Worm (Caenorhabditis elegans) whole organism, L4/young adult: ENCODE measurements around the gene C53C11.1.

Source experiments
- W03F9.2 ChIP-seq: fragments of 150-350 bp; optimal IDR thresholded peaks from 2 replicates; lab custom pipeline; 2014; ENCODE audit warnings: missing biosample characterization, missing genetic modification characterization
- dao-5 ChIP-seq: sonication (generic microtip); optimal IDR thresholded peaks from 2 replicates; lab custom pipeline; 2016; ENCODE audit warnings: missing genotype, missing genetic modification characterization, moderate library complexity, missing compliant biosample characterization
- him-1 ChIP-seq: sonication (generic microtip); optimal IDR thresholded peaks from 2 replicates; lab custom pipeline; 2016; ENCODE audit warnings: missing genotype, missing genetic modification reagents, missing genetic modification characterization, missing compliant biosample characterization

Gene C53C11.1

DNA sequence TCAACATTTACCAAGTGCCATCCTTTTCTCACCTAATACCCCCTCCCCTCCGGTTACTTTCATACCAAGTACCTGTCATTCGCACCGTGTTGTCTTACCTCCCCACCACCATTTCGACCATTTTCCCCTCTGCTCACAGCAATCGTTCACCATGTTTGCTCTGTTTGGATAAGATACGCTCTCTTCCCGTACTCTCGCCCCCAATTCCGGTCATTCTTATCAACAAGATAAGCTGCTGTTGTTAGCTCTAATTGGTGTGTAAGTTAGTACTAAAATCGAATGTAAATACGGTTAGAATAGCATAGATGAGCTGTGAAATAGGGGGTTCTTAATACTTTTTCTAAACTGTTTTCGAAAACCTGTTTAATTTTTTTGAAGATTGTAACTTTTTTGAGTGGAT is 10.0 kb upstream of the C53C11.1 start:
- TF ChIP-seq W03F9.2 (tag; lab: Kevin White, UChicago) (no peak), dao-5 (tag; lab: Kevin White, UChicago) (no peak), him-1 (tag; lab: Kevin White, UChicago) (no peak)

- TF ChIP-seq W03F9.2 (tag; lab: Kevin White, UChicago) (no peak), dao-5 (tag; lab: Kevin White, UChicago) (no peak), him-1 (tag; lab: Kevin White, UChicago) (no peak)
Measured at ce11 chrX:17333752-17334151, 6.8 kb upstream of the C53C11.1 start, which contains the start of gene C53C11.5. Gene C53C11.5, plus strand, starts transcription at chrX:17334052.

- TF ChIP-seq him-1 (tag; lab: Kevin White, UChicago) (no peak), W03F9.2 (tag; lab: Kevin White, UChicago) (no peak), dao-5 (tag; lab: Kevin White, UChicago) (no peak)
Measured at ce11 chrX:17336354-17336753, 4.2 kb upstream of the C53C11.1 start, which contains the start of gene C53C11.2. Gene C53C11.2, plus strand, starts transcription at chrX:17336637.

ce11 chrX:17338944-17339343 is 1.6 kb upstream of the C53C11.1 start:
- no peak for TF ChIP-seq him-1 (tag; lab: Kevin White, UChicago)
- TF ChIP-seq dao-5 (tag; lab: Kevin White, UChicago) = no peak
- TF ChIP-seq W03F9.2 (tag; lab: Kevin White, UChicago) = no peak

DNA sequence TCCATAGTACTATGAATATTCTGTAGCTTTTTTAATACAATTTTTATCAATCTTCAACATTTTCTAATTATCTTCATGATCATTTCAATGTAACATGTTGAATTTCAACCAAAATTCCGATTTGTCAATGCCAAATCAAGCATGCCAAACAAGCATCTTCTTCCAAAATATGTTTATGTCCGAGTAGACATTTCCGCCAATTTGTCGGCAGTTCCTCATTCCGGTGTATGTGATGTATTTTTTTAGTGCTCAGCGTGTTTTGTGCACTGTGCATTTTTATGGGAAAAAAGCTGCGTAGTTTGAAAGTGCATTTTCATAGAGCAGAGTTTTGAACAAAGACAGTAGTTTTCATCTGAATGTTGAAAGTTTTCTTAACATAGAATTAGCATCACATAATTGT is 8.8 kb downstream of the C53C11.1 start:
- TF ChIP-seq dao-5 (tag; lab: Kevin White, UChicago) (no peak), W03F9.2 (tag; lab: Kevin White, UChicago) (no peak), him-1 (tag; lab: Kevin White, UChicago) (no peak)

DNA sequence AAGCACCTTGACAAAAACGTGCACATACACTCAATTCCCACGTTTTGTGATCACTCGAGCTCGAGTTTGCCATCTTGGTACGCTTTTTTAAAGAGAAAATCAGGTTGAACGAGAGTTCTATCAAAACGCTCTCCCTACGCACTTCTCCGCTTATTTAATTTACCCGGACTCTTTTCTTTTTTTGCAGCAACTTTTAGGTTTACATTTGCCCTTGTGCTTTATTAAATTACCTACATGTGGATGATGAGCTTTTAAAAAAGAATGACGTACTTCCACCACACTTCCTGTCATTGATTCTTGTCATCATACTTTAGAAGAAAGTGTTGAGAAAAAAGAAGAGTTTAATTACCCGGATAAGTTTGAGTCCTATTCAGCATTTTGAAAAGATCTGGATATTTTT is 11.5 kb downstream of the C53C11.1 start:
- TF ChIP-seq dao-5 (tag; lab: Kevin White, UChicago) = no peak
- TF ChIP-seq him-1 (tag; lab: Kevin White, UChicago) = no peak
- TF ChIP-seq W03F9.2 (tag; lab: Kevin White, UChicago) = no peak

DNA sequence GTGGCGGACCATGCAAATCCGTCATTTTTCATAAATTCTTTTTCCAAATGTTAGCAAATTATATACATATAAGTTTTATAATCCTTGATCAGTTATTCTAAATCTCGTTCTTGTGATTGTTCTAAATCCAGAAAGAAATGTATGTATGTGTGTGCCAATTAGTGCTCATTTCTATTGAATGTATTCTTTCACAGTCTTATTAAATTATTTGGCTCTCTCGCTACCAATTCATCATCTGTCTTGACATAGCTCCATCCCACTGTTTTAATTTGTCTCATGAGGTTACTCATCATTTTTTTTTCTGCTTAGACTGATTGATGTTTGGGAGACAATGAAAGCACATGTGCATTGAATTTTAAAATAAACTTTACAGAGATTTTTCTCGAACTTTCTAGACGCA is 14.9 kb downstream of the C53C11.1 start:
- no peak for TF ChIP-seq him-1 (tag; lab: Kevin White, UChicago)
- TF ChIP-seq dao-5 (tag; lab: Kevin White, UChicago) = no peak
- no peak for TF ChIP-seq W03F9.2 (tag; lab: Kevin White, UChicago)

ce11 chrX:17356748-17357147 is 16.2 kb downstream of the C53C11.1 start:
- no peak for TF ChIP-seq dao-5 (tag; lab: Kevin White, UChicago)
- TF ChIP-seq W03F9.2 (tag; lab: Kevin White, UChicago) = no peak
- TF ChIP-seq him-1 (tag; lab: Kevin White, UChicago) = no peak

DNA sequence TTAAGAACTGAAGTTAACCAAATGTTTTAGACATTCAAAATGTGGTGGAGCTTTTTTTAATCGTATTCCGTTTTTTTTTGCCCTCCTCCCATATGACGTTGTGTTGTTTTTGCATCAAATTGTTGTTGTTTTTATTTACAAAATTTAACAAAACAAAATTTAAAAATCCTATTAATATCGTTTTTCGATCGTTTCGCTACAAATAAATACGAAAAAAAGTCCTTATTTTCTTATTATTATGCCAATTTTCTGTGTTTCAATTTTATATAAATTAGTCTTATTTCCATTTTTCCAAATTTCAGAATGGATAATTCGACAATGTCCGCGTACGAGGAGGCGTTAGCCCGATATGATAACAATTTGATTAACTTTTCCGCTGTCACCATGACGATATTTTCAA is 18.9 kb downstream of the C53C11.1 start, which contains the start of gene npr-36:
Gene npr-36 (plus strand): TSS at position 301 of the 400 bp plus-strand sequence.
- TF ChIP-seq dao-5 (tag; lab: Kevin White, UChicago) = no peak
- TF ChIP-seq him-1 (tag; lab: Kevin White, UChicago) = no peak
- TF ChIP-seq W03F9.2 (tag; lab: Kevin White, UChicago) = no peak

- TF ChIP-seq dao-5 (tag; lab: Kevin White, UChicago) (no peak), W03F9.2 (tag; lab: Kevin White, UChicago) (no peak)
Measured at ce11 chrX:17362529-17362928, 21.9 kb downstream of the C53C11.1 start, which contains the start of gene F10D7.11. Gene F10D7.11, plus strand, starts transcription at chrX:17362829.

DNA sequence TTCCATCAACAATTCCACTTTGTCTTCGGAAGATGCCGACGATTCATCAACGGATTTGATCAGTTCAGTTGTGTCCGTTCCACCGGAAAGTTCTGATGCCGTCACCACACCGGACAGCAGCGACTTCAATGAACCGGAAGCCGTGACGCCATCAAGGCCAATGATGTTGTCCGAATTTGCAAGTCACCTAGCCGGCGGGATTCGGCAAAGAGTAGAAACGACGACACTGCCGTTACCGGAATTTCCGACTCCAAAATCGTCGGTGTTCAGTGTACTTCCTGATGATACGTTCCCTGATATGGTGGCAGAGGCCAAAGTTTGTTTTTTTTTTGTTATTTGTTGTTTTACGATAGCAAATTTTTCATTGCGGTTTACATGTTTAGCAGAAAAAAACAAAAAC is 22.9 kb downstream of the C53C11.1 start:
- no peak for TF ChIP-seq dao-5 (tag; lab: Kevin White, UChicago)
- no peak for TF ChIP-seq W03F9.2 (tag; lab: Kevin White, UChicago)

DNA sequence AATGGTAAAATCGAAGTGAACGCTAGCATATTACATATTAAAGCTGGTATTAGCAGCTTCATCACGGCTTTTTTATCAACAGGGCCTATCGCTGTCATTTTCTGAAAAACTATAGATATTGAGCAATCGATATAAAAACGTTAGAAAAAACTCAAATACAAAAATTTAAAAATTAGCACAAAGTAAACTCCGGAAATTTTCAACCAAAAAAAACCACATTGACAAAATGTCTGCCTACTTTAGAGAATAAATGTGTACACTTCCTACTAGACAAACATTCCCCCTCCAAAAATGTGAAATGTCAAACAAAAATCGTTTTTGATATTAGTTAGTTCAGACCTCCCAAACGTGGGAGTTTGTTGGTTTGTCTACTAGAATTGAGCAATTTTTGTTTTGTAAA is 28.0 kb downstream of the C53C11.1 start, which contains the start of gene mfsd-10:
Gene mfsd-10 (minus strand): TSS at position 101 of the 400 bp plus-strand sequence.
- TF ChIP-seq him-1 (tag; lab: Kevin White, UChicago) (no peak), dao-5 (tag; lab: Kevin White, UChicago) (no peak), W03F9.2 (tag; lab: Kevin White, UChicago) (no peak)

ce11 chrX:17369514-17369913 is 28.9 kb downstream of the C53C11.1 start:
- TF ChIP-seq dao-5 (tag; lab: Kevin White, UChicago) = no peak
- TF ChIP-seq W03F9.2 (tag; lab: Kevin White, UChicago) = no peak
- no peak for TF ChIP-seq him-1 (tag; lab: Kevin White, UChicago)

ce11 chrX:17373955-17374354 is 33.4 kb downstream of the C53C11.1 start:
- TF ChIP-seq dao-5 (tag; lab: Kevin White, UChicago) (no peak), W03F9.2 (tag; lab: Kevin White, UChicago) (no peak), him-1 (tag; lab: Kevin White, UChicago) (no peak)
